Worm (Caenorhabditis elegans): ENCODE data around the gene F11E6.6.

ce11 chrIV:17474047-17474446 lies 8.3 kb upstream of the F11E6.6 start:
- TF ChIP-seq aly-2 (tag; optimal IDR thresholded peaks at IDR 0.05): no peak
- TF ChIP-seq hmg-11 (tag; optimal IDR thresholded peaks at IDR 0.05): no peak
- TF ChIP-seq pqm-1 (tag; optimal IDR thresholded peaks at IDR 0.05): no peak
- TF ChIP-seq nhr-25 (tag; optimal IDR thresholded peaks at IDR 0.05): no peak
- no peak for TF ChIP-seq nhr-12 (tag; optimal IDR thresholded peaks at IDR 0.05)
- no peak for TF ChIP-seq nhr-237 (tag; optimal IDR thresholded peaks at IDR 0.05)
- TF ChIP-seq ama-1 (optimal IDR thresholded peaks at IDR 0.05): no peak
